Worm (Caenorhabditis elegans) whole organism, mixed stage, embryonic: ENCODE data around the gene T04G9.4.
A peak's percentile ranks its signal among the peaks of the same experiment; 100 is the strongest.

ENCODE experiments used
- M03D4.4 ChIP-seq: sonication (generic microtip); optimal IDR thresholded peaks from 2 replicates; lab custom pipeline; 2017; ENCODE audit warnings: mild to moderate bottlenecking, missing genetic modification characterization, missing compliant biosample characterization
- bed-3 ChIP-seq: fragments of 200-800 bp; sonication (Bioruptor generic); optimal IDR thresholded peaks from 3 replicates; lab custom pipeline; 2018; ENCODE audit warnings: mild to moderate bottlenecking, missing genetic modification characterization, moderate library complexity, missing compliant biosample characterization
- blmp-1 ChIP-seq: fragments of 150-350 bp; optimal IDR thresholded peaks from 2 replicates; lab custom pipeline; 2014; ENCODE audit warnings: missing biosample characterization, missing genetic modification characterization
- ceh-39 ChIP-seq: fragments of 150-350 bp; optimal IDR thresholded peaks from 2 replicates; lab custom pipeline; 2014; ENCODE audit warnings: missing biosample characterization, missing genetic modification characterization
- ceh-43 ChIP-seq: fragments of 200-800 bp; sonication (Bioruptor generic); optimal IDR thresholded peaks from 2 replicates; lab custom pipeline; 2018; ENCODE audit warnings: mild to moderate bottlenecking, missing genetic modification characterization, moderate library complexity, missing compliant biosample characterization
- ceh-83 ChIP-seq: fragments of 200-800 bp; sonication (Bioruptor generic); optimal IDR thresholded peaks from 2 replicates; lab custom pipeline; 2018; ENCODE audit warnings: mild to moderate bottlenecking, missing genetic modification characterization, missing compliant biosample characterization
- ces-1 ChIP-seq: fragments of 150-350 bp; optimal IDR thresholded peaks from 2 replicates; lab custom pipeline; 2014; ENCODE audit warnings: missing biosample characterization, missing genetic modification reagents, missing genetic modification characterization
- cnd-1 ChIP-seq: fragments of 200-800 bp; sonication (Bioruptor generic); optimal IDR thresholded peaks from 2 replicates; lab custom pipeline; 2018; ENCODE audit warnings: mild to moderate bottlenecking, missing genetic modification characterization, missing compliant biosample characterization
- drap-1 ChIP-seq: fragments of 200-800 bp; sonication (Bioruptor generic); optimal IDR thresholded peaks from 3 replicates; lab custom pipeline; 2018; ENCODE audit warnings: mild to moderate bottlenecking, missing genetic modification characterization, missing compliant biosample characterization
- elt-1 ChIP-seq: sonication (generic microtip); optimal IDR thresholded peaks from 2 replicates; lab custom pipeline; 2017; ENCODE audit warnings: missing genetic modification characterization, mild to moderate bottlenecking, missing compliant biosample characterization, antibody characterized with exemption, moderate library complexity, borderline replicate concordance; ENCODE audit not compliant: insufficient read depth
- elt-3 ChIP-seq: fragments of 150-350 bp; optimal IDR thresholded peaks from 2 replicates; lab custom pipeline; 2014; ENCODE audit warnings: missing biosample characterization, missing genetic modification characterization
- flh-1 ChIP-seq: fragments of 200-800 bp; sonication (Bioruptor generic); optimal IDR thresholded peaks from 2 replicates; lab custom pipeline; 2018; ENCODE audit warnings: mild to moderate bottlenecking, missing genetic modification characterization, moderate library complexity, missing compliant biosample characterization
- ham-2 ChIP-seq: fragments of 200-800 bp; sonication (Bioruptor generic); optimal IDR thresholded peaks from 2 replicates; lab custom pipeline; 2018; ENCODE audit warnings: mild to moderate bottlenecking, missing genetic modification characterization, missing compliant biosample characterization
- hlh-1 ChIP-seq: fragments of 150-350 bp; optimal IDR thresholded peaks from 2 replicates; lab custom pipeline; 2014; ENCODE audit warnings: missing biosample characterization, missing genetic modification reagents, missing genetic modification characterization
- lin-32 ChIP-seq: fragments of 200-800 bp; sonication (Bioruptor generic); optimal IDR thresholded peaks from 2 replicates; lab custom pipeline; 2018; ENCODE audit warnings: mild to moderate bottlenecking, missing genetic modification characterization, missing compliant biosample characterization
- lsy-2 ChIP-seq: fragments of 150-350 bp; optimal IDR thresholded peaks from 2 replicates; lab custom pipeline; 2014; ENCODE audit warnings: missing biosample characterization, missing genetic modification characterization
- mab-5 ChIP-seq: fragments of 150-350 bp; optimal IDR thresholded peaks from 2 replicates; lab custom pipeline; 2014; ENCODE audit warnings: missing biosample characterization, missing genetic modification characterization
- mep-1 ChIP-seq: fragments of 150-350 bp; optimal IDR thresholded peaks from 2 replicates; lab custom pipeline; 2017; ENCODE audit warnings: missing biosample characterization, missing genetic modification reagents, missing genetic modification characterization, inconsistent platforms
- mls-2 ChIP-seq: sonication (generic microtip); optimal IDR thresholded peaks from 2 replicates; lab custom pipeline; 2016; ENCODE audit warnings: mild to moderate bottlenecking, missing genetic modification characterization, moderate library complexity, missing compliant biosample characterization
- nhr-2 ChIP-seq: fragments of 150-350 bp; optimal IDR thresholded peaks from 2 replicates; lab custom pipeline; 2014; ENCODE audit warnings: missing biosample characterization, missing genetic modification characterization
- nhr-237 ChIP-seq: fragments of 150-350 bp; optimal IDR thresholded peaks from 2 replicates; lab custom pipeline; 2014; ENCODE audit warnings: missing biosample characterization, missing genetic modification characterization
- nhr-28 ChIP-seq: fragments of 150-350 bp; optimal IDR thresholded peaks from 2 replicates; lab custom pipeline; 2014; ENCODE audit warnings: missing biosample characterization, missing genetic modification characterization
- nhr-76 ChIP-seq: sonication (generic microtip); optimal IDR thresholded peaks from 2 replicates; lab custom pipeline; 2017; ENCODE audit warnings: missing biosample characterization, missing genetic modification characterization
- pha-4 ChIP-seq: fragments of 150-350 bp; optimal IDR thresholded peaks from 2 replicates; lab custom pipeline; 2018; ENCODE audit warnings: missing biosample characterization, missing genetic modification reagents, missing genetic modification characterization
- sem-2 ChIP-seq: fragments of 200-800 bp; sonication (Bioruptor generic); optimal IDR thresholded peaks from 2 replicates; lab custom pipeline; 2018; ENCODE audit warnings: mild to moderate bottlenecking, missing genetic modification characterization, missing compliant biosample characterization
- snpc-4 ChIP-seq: fragments of 150-350 bp; optimal IDR thresholded peaks from 2 replicates; lab custom pipeline; 2014; ENCODE audit warnings: missing biosample characterization, missing genetic modification characterization
- sptf-1 ChIP-seq: sonication (generic microtip); optimal IDR thresholded peaks from 2 replicates; lab custom pipeline; 2017; ENCODE audit warnings: mild to moderate bottlenecking, missing genetic modification characterization, moderate library complexity, missing compliant biosample characterization
- tbx-8 ChIP-seq: fragments of 200-800 bp; sonication (Bioruptor generic); optimal IDR thresholded peaks from 2 replicates; lab custom pipeline; 2018; ENCODE audit warnings: mild to moderate bottlenecking, missing genetic modification characterization, moderate library complexity, missing compliant biosample characterization
- unc-120 ChIP-seq: sonication (generic microtip); optimal IDR thresholded peaks from 2 replicates; lab custom pipeline; 2017; ENCODE audit warnings: missing genetic modification characterization, missing compliant biosample characterization; ENCODE audit not compliant: poor library complexity, severe bottlenecking
- unc-39 ChIP-seq: fragments of 150-350 bp; optimal IDR thresholded peaks from 2 replicates; lab custom pipeline; 2014; ENCODE audit warnings: missing biosample characterization, missing genetic modification characterization
- unc-62 ChIP-seq: fragments of 150-350 bp; optimal IDR thresholded peaks from 2 replicates; lab custom pipeline; 2014; ENCODE audit warnings: missing biosample characterization, missing genetic modification reagents, missing genetic modification characterization
- zip-8 ChIP-seq: fragments of 150-350 bp; optimal IDR thresholded peaks from 2 replicates; lab custom pipeline; 2014; ENCODE audit warnings: missing biosample characterization, missing genetic modification characterization
- ztf-11 ChIP-seq: fragments of 150-350 bp; optimal IDR thresholded peaks from 2 replicates; lab custom pipeline; 2014; ENCODE audit warnings: missing biosample characterization, missing genetic modification characterization

Gene T04G9.4

ce11 chrX:784853-785252 is 12.6 kb downstream of the T04G9.4 start, which contains the start of gene T04G9.6:
TSS of gene T04G9.6 (minus strand) at chrX:784953.
- TF ChIP-seq mab-5 (no peak), snpc-4 (no peak), nhr-76 (tag; lab: Kevin White, UChicago) (no peak), nhr-28 (tag; lab: Kevin White, UChicago) (no peak), cnd-1 (tag; lab: Kevin White, UChicago) (no peak), bed-3 (no peak), sem-2 (GFP tag; lab: Kevin White, UChicago) (no peak), lsy-2 (no peak), sptf-1 (tag; lab: Kevin White, UChicago) (no peak), drap-1 (GFP tag; lab: Kevin White, UChicago) (no peak)

- TF ChIP-seq bed-3 (no peak), mls-2 (tag; lab: Kevin White, UChicago) (no peak), pha-4 (no peak), tbx-8 (no peak), lin-32 (no peak), ceh-83 (GFP tag; lab: Kevin White, UChicago) (no peak), mab-5 (no peak)
Observed at ce11 chrX:785368-785767, 13.1 kb downstream of the T04G9.4 start.

ce11 chrX:787992-788391 is 15.7 kb downstream of the T04G9.4 start, which contains the start of gene attf-5:
TSS of gene attf-5 (plus strand) at chrX:788353.
- TF ChIP-seq ceh-83 (GFP tag; lab: Kevin White, UChicago) (no peak), hlh-1 (no peak), M03D4.4 (no peak), cnd-1 (tag; lab: Kevin White, UChicago) (no peak), mab-5 (no peak), unc-120 (tag; lab: Kevin White, UChicago) (no peak), ceh-43 (GFP tag; lab: Kevin White, UChicago) (no peak), nhr-237 (tag; lab: Kevin White, UChicago) (no peak), nhr-2 (no peak), tbx-8 (no peak), ceh-39 (peak; percentile 91), mep-1 (tag; lab: Kevin White, UChicago) (peak; percentile 55), pha-4 (no peak), lsy-2 (no peak), sem-2 (GFP tag; lab: Kevin White, UChicago) (no peak), mls-2 (tag; lab: Kevin White, UChicago) (no peak), unc-62 (no peak), flh-1 (GFP tag; lab: Kevin White, UChicago) (no peak), ztf-11 (tag; lab: Kevin White, UChicago) (no peak), blmp-1 (tag; lab: Kevin White, UChicago) (no peak), ces-1 (peak; percentile 57), elt-1 (tag; lab: Kevin White, UChicago) (no peak), snpc-4 (no peak), zip-8 (tag; lab: Kevin White, UChicago) (no peak), drap-1 (GFP tag; lab: Kevin White, UChicago) (no peak), bed-3 (no peak), nhr-76 (tag; lab: Kevin White, UChicago) (no peak), unc-39 (tag; lab: Kevin White, UChicago) (no peak), ham-2 (peak; percentile 43), lin-32 (no peak), elt-3 (tag; lab: Kevin White, UChicago) (no peak)

ce11 chrX:789848-790247 is 17.6 kb downstream of the T04G9.4 start:
- TF ChIP-seq ceh-83 (GFP tag; lab: Kevin White, UChicago) (no peak), ceh-43 (GFP tag; lab: Kevin White, UChicago) (no peak), flh-1 (GFP tag; lab: Kevin White, UChicago) (no peak), nhr-76 (tag; lab: Kevin White, UChicago) (no peak), unc-39 (tag; lab: Kevin White, UChicago) (no peak), unc-62 (no peak), mep-1 (tag; lab: Kevin White, UChicago) (no peak), cnd-1 (tag; lab: Kevin White, UChicago) (no peak), bed-3 (no peak)

ce11 chrX:790593-790992 is 18.3 kb downstream of the T04G9.4 start:
- TF ChIP-seq elt-3 (tag; lab: Kevin White, UChicago) (no peak), mls-2 (tag; lab: Kevin White, UChicago) (no peak), cnd-1 (tag; lab: Kevin White, UChicago) (no peak), ces-1 (no peak), ceh-39 (no peak), sptf-1 (tag; lab: Kevin White, UChicago) (no peak), nhr-28 (tag; lab: Kevin White, UChicago) (no peak), hlh-1 (no peak), unc-120 (tag; lab: Kevin White, UChicago) (no peak)
